Worm (Caenorhabditis elegans): ENCODE results near the gene noah-2.

Gene noah-2

DNA sequence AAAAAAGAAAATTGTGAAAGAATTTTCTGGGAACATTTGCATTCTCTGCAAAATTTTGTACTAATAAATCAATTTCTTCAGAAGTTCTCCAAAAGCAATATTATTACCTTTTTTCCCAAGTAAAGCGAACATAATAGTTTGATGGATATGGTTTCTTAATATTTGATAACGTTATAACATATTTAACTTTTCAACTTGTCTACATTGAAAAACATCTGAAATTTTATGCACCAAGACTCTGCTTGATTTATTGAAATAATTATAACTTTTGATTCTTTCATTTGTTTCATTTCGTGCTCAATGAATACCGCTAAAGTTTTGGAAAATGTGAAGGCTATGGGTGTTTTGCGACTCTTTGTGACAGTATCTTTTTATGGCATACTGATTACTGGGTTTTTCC lies 46.0 kb downstream of the noah-2 start, which contains the start of gene srz-31:
TSS of gene srz-31 (plus strand) at position 301 of the 400 bp plus-strand sequence.
- TF ChIP-seq ceh-30 (tag; optimal IDR thresholded peaks at IDR 0.05) (no peak), fkh-6 (tag; optimal IDR thresholded peaks at IDR 0.05) (no peak), nhr-11 (tag; optimal IDR thresholded peaks at IDR 0.05) (no peak), ets-4 (tag; optimal IDR thresholded peaks at IDR 0.05) (no peak), tbx-2 (tag; optimal IDR thresholded peaks at IDR 0.05) (no peak), pha-2 (tag; optimal IDR thresholded peaks at IDR 0.05) (no peak), hlh-30 (tag; optimal IDR thresholded peaks at IDR 0.05; ENCODE audit: insufficient read depth) (no peak), hlh-15 (tag; optimal IDR thresholded peaks at IDR 0.05) (no peak), nhr-232 (tag; optimal IDR thresholded peaks at IDR 0.05) (no peak), fkh-10 (GFP tag; optimal IDR thresholded peaks at IDR 0.05) (no peak), zip-5 (tag; optimal IDR thresholded peaks at IDR 0.05) (no peak), sox-2 (GFP tag; IDR thresholded peaks at IDR 0.05) (no peak), fax-1 (tag; optimal IDR thresholded peaks at IDR 0.05) (no peak), ttx-3 (tag; optimal IDR thresholded peaks at IDR 0.05) (no peak)

DNA sequence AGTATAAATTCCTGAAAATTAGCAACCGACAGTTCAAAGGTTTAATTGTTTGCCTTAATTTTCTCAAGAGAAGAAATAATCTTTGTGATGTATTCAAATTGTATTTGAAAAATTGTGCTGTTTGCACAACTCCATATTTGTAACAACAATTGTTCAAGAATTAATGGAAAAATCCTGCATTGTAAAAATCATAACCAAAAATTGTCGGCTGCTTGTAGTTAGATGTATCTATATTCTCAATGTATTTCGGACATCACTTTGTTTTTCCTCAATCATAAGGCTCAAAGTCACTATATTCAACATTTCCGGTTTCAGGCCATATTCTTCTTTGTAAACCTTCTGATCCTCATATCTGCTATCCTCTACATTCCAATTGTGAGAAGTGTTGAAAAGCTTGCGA lies 52.0 kb downstream of the noah-2 start:
- TF ChIP-seq syd-9 (tag; optimal IDR thresholded peaks at IDR 0.05) (no peak), gmeb-2 (tag; optimal IDR thresholded peaks at IDR 0.05) (no peak), pqm-1 (tag; optimal IDR thresholded peaks at IDR 0.05) (no peak), madf-2 (tag; optimal IDR thresholded peaks at IDR 0.05) (no peak), unc-42 (tag; optimal IDR thresholded peaks at IDR 0.05) (no peak), pag-3 (tag; optimal IDR thresholded peaks at IDR 0.05; ENCODE audit: borderline replicate concordance) (no peak), hlh-8 (tag; optimal IDR thresholded peaks at IDR 0.05) (no peak), hlh-30 (tag; optimal IDR thresholded peaks at IDR 0.05; ENCODE audit: insufficient read depth) (no peak), pros-1 (tag; optimal IDR thresholded peaks at IDR 0.05) (no peak), ceh-48 (tag; optimal IDR thresholded peaks at IDR 0.05) (no peak), sox-2 (GFP tag; IDR thresholded peaks at IDR 0.05) (no peak), nhr-232 (tag; optimal IDR thresholded peaks at IDR 0.05) (no peak)

DNA sequence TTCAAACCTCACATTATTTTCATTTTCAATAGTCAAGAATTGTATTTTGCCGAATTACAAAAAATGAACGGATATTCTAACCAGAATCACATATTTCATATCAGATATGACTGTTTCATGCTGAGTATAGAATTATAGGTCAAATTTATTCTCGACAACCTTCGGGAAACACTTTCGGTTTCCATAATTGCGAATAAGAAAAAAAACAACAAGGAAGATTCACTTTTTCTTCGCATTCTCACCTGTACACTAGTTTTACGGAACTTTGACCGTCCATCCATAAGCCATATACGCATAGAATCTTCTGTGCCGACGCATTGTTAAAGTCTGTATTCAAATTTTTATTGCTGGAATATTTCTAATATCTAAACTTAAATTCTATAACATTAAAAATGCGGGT lies 54.5 kb downstream of the noah-2 start, which contains the start of gene oac-37:
TSS of gene oac-37 (plus strand) at position 301 of the 400 bp plus-strand sequence.
- TF ChIP-seq fax-1 (tag; optimal IDR thresholded peaks at IDR 0.05) (no peak), syd-9 (tag; optimal IDR thresholded peaks at IDR 0.05) (no peak), nfya-1 (tag; optimal IDR thresholded peaks at IDR 0.05) (no peak), hlh-8 (tag; optimal IDR thresholded peaks at IDR 0.05) (no peak), ceh-2 (tag; optimal IDR thresholded peaks at IDR 0.05) (no peak), madf-2 (tag; optimal IDR thresholded peaks at IDR 0.05) (no peak), ztf-16 (tag; optimal IDR thresholded peaks at IDR 0.05) (no peak), ets-4 (tag; optimal IDR thresholded peaks at IDR 0.05) (no peak), unc-42 (tag; optimal IDR thresholded peaks at IDR 0.05) (no peak)
